Worm (Caenorhabditis elegans): ENCODE results near the gene tbcc-1.

ce11 chrIII:2760726-2761125 lies 27.5 kb upstream of the tbcc-1 start, which contains the start of gene pho-9:
- no peak for TF ChIP-seq ceh-16 (tag; optimal IDR thresholded peaks at IDR 0.05)
- no peak for TF ChIP-seq snpc-4 (tag; optimal IDR thresholded peaks at IDR 0.05)
- no peak for TF ChIP-seq gmeb-1 (tag; optimal IDR thresholded peaks at IDR 0.05)
- TF ChIP-seq nhr-11 (tag; optimal IDR thresholded peaks at IDR 0.05), result no peak

All from whole organism, L2 larva.